Worm (Caenorhabditis elegans) whole organism, L1 larva: ENCODE measurements around the gene Y43F8B.3.

Source experiments
- ceh-88 ChIP-seq: fragments of 200-800 bp; sonication (Bioruptor generic); IDR thresholded peaks from 2 replicates; pipeline ENCODE4 v1.3.6; 2022; ENCODE audit warnings: missing genetic modification characterization, missing compliant biosample characterization
- dpl-1 ChIP-seq, 3 experiments: fragments of 150-350 bp in 2 of 3; sonication (generic microtip) in 1 of 3; optimal IDR thresholded peaks; 2 replicates each; lab custom pipeline; 2014 to 2017; ENCODE audit warnings: missing biosample characterization in 3 of 3, missing genetic modification characterization in 3 of 3, missing genetic modification reagents in 3 of 3
- fos-1 ChIP-seq: fragments of 150-350 bp; optimal IDR thresholded peaks from 2 replicates; lab custom pipeline; 2014; ENCODE audit warnings: missing biosample characterization, missing genetic modification characterization
- mdl-1 ChIP-seq, 2 experiments: fragments of 150-350 bp; optimal IDR thresholded peaks; 2 replicates each; lab custom pipeline; 2014 to 2017; ENCODE audit warnings: missing biosample characterization in 2 of 2, missing genetic modification characterization in 2 of 2, inconsistent platforms in 1 of 2
- nhr-47 ChIP-seq: sonication (generic microtip); optimal IDR thresholded peaks from 2 replicates; lab custom pipeline; 2016; ENCODE audit warnings: mild to moderate bottlenecking, missing genetic modification characterization, moderate library complexity, missing compliant biosample characterization
- nhr-76 ChIP-seq: sonication (generic microtip); optimal IDR thresholded peaks from 2 replicates; lab custom pipeline; 2017; ENCODE audit warnings: missing biosample characterization, missing genetic modification characterization
- nhr-90 ChIP-seq: sonication (generic microtip); optimal IDR thresholded peaks from 2 replicates; lab custom pipeline; 2016; ENCODE audit warnings: mild to moderate bottlenecking, missing genetic modification characterization, missing compliant biosample characterization; ENCODE audit not compliant: poor library complexity
- sup-37 ChIP-seq: fragments of 200-800 bp; sonication (Bioruptor generic); optimal IDR thresholded peaks from 2 replicates; lab custom pipeline; 2018; ENCODE audit warnings: mild to moderate bottlenecking, missing genetic modification characterization, missing compliant biosample characterization
- unc-130 ChIP-seq: fragments of 150-350 bp; optimal IDR thresholded peaks from 2 replicates; lab custom pipeline; 2017; ENCODE audit warnings: missing biosample characterization, missing genetic modification characterization, inconsistent platforms
- unc-62 ChIP-seq: fragments of 150-350 bp; optimal IDR thresholded peaks from 2 replicates; lab custom pipeline; 2014; ENCODE audit warnings: missing biosample characterization, missing genetic modification reagents, missing genetic modification characterization

DNA sequence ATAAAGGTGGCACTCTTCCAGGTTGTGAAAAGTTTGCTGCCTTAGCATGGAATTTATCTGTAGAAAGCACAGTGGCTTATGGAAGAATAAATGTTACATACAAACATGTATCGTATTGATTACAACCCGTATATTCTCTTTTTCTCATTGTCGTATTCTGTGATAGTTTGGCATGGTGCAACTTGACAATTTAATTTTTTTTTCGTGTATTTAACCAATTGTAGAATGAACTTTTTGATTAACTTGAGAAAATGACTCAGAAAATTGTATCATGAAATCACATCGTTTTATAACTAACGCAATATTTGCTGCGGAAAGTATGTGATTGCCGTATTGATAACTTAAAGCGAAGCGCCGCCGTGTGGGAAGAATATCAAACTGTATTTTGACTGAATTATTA, 45.8 kb upstream of the Y43F8B.3 start, which contains the start of gene Y43F8B.24:
- no peak for TF ChIP-seq nhr-90 (tag; lab: Kevin White, UChicago)
- no peak for TF ChIP-seq nhr-47 (tag; lab: Kevin White, UChicago)
- no peak for TF ChIP-seq mdl-1 (tag; optimal IDR thresholded peaks at IDR 0.05; lab: Kevin White, UChicago)
- no peak for TF ChIP-seq fos-1 (tag; lab: Kevin White, UChicago)
- no peak for TF ChIP-seq dpl-1 (GFP tag; optimal IDR thresholded peaks at IDR 0.05; lab: Kevin White, UChicago)
- no peak for TF ChIP-seq unc-62 (GFP tag; lab: Kevin White, UChicago)
- no peak for TF ChIP-seq ceh-88
- no peak for TF ChIP-seq unc-130 (tag; lab: Kevin White, UChicago)
- no peak for TF ChIP-seq sup-37 (GFP tag; lab: Kevin White, UChicago)
- TF ChIP-seq nhr-76 (tag; lab: Kevin White, UChicago) = no peak
